Worm (Caenorhabditis elegans): ENCODE measurements around the gene nmgp-1.

The nmgp-1 gene

DNA sequence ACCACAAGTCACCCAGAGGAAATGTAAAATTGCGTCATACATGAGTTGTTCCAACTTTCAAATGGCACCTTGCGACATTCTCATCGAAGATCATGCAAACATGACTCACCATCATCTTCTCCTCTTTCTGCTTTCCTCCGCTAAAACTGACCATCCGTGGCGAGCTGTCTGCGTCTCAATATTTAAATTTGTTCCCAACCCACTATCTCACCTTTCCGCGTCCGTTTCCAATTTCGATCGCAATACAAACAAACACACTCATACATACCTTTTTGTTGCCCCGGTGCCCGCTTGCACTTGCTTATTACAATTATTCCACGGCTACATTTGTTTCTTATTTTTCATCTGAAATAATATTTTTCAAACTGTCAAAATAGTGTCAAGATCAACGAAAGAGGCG lies at the start of gene nmgp-1:
Gene nmgp-1 (plus strand): TSS at position 174 of the 400 bp plus-strand sequence.
- TF ChIP-seq unc-62 (GFP tag; optimal IDR thresholded peaks at IDR 0.05) = no peak

ce11 chrII:6219346-6219745 lies 41.3 kb upstream of the nmgp-1 start, which contains the start of gene mks-2:
Gene mks-2, minus strand, starts transcription at chrII:6219446.
- TF ChIP-seq unc-62 (GFP tag; optimal IDR thresholded peaks at IDR 0.05) = no peak

DNA sequence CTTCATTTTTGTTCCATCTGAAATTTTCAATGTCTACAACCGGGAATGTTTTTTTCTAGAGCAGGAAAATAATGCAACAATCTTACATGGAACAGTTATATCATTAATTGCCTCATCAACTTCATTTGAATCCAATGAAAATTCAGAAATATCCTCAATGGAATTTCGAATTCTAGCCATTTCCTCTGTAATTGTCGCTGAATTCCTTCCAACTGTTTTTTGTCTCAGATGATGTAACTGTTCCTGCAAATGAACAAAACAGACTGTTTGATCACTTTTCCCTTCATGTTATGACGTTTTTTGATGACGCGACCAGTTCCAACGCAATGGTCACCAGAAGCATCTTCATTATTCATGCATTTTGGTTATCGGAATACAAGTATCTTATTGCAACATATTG lies 39.2 kb upstream of the nmgp-1 start:
- no peak for TF ChIP-seq unc-62 (GFP tag; optimal IDR thresholded peaks at IDR 0.05)

DNA sequence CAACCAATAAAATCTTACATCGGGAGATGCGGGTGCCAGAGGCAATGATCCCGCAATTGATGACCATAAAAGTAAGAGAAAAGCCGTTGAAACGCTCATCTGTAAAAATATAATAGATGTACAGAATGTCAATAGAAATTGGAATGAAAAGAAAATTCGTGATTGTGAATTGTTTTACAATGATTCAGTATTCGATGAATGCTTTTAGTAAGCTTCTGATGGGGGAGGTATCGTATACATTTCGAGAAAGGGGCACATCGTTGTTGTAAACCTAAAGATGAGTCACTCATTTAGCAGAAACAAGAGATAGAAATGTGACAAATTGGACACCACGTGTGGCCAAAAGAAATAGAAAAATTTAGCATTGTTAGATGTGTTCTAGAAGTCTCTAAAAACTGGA lies 38.1 kb upstream of the nmgp-1 start, which contains the start of gene C30B5.6:
Gene C30B5.6 (minus strand): TSS at position 101 of the 400 bp plus-strand sequence.
- TF ChIP-seq unc-62 (GFP tag; optimal IDR thresholded peaks at IDR 0.05) = no peak

- no peak for TF ChIP-seq unc-62 (GFP tag; optimal IDR thresholded peaks at IDR 0.05)
Measured at ce11 chrII:6223755-6224154, 36.9 kb upstream of the nmgp-1 start.

DNA sequence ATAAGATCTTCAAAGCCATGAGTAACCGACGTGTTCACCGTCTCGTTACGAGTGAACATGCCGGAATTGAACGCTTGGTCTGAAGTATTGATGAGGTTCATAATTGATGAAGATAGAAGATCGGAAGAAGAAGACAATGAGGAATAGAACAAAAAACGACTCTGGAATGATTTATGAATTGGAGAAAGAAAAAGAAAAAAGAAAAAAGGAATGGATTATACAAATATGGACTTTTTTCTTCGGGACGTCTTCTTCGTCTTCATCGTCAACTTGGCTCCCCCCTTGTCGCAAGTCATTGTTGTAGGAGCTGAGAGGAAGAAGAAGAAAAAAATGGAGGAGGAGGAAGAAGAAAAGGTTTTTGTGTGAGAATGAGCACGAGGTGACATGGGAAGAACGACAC lies 33.7 kb upstream of the nmgp-1 start, which contains the start of gene srsy-2:
Gene srsy-2 (minus strand): TSS at position 101 of the 400 bp plus-strand sequence.
- TF ChIP-seq unc-62 (GFP tag; optimal IDR thresholded peaks at IDR 0.05) = no peak

- no peak for TF ChIP-seq unc-62 (GFP tag; optimal IDR thresholded peaks at IDR 0.05)
Measured at ce11 chrII:6230116-6230515, 30.5 kb upstream of the nmgp-1 start.

DNA sequence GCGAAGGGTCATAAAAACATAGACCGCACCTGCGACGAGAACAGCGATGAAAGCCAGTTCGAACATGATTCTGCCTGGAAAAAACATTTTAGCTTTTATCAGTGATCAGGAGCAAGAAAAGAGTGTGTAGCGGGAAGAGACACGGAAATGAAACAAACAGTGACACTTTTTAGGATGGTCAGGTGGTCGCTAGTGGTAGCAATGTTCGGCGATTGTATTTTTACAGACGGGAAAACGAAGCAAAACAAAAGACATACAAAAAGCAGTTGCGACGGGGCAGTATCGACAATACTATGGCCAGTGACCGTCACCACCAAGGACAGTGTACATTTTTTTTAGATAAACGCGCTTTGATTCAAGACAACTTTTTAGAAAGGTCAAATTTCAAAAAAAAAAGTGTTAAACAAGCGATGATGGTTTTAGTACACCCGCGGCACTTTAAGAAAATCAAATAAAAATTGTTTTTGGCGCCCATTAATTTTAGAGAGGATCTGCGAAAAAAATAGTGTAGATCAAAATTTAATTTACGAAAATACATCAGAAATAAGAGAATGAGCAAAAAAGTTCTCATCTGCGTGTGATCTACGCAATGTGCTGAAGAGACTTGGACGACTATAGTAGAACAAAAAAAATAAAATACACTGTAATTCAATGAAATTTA lies 25.1 kb upstream of the nmgp-1 start, which contains the start of gene T24H7.9:
Gene T24H7.9 (minus strand): TSS at position 74 of the 661 bp plus-strand sequence.
- TF ChIP-seq unc-62 (GFP tag; optimal IDR thresholded peaks at IDR 0.05) = no peak

DNA sequence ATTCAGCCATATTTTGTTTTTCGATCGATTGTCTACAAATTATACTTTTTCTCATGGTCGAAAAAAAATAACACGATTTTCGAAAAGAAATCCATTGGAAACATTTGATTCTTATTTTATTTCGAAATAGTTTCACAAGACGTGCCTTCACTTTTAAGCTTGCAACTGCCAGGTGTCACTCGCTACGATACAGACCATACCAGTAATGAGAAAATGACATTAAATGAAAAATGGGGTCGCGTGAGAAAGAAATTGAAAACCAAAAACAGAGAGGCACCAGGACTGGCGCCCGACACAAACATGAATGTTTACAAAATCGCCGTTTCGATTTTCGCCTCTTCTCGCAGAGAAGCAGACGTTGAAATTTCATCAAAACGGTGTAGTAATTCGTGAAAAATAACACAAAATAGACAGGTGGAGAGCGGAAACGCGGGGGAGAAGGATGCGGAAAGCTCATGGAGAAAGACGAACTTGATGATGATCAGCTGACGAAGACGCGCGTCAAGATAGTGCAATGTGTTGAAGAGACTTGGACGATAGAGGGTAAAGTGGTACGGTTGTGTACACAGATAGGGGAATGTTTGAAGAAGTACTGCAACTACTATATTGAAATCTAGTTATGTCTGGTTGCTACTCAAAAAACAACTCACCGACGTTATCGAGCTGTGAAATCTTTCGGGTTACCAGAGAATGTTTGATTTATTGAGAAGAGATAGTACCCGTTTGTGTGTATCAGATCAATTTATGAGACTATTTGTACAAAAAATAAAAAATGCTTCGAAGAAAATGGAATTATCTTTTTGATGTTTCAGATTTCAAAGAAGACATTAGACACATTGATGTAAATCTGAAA lies 24.3 kb upstream of the nmgp-1 start:
- no peak for TF ChIP-seq unc-62 (GFP tag; optimal IDR thresholded peaks at IDR 0.05)

DNA sequence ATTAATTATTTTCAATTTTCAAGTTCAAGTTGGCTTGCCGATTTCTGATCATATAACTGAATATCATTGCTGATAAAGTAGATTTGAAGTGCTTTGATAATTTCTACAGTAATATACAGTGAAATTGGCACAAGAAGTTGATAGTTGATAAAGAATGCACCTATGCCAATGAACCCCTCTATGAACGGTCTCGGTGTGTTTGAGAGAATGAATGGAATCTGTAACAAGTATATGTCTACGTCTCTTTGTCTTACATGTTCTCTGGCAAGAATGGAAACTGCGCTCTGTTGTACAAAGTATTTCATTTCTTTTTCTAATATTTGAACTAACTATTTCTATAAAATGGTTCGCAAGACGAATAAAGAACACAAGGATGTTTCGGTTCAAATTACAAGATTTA lies 18.9 kb upstream of the nmgp-1 start, which contains the start of gene T24H7.8:
Gene T24H7.8 (plus strand): TSS at position 301 of the 400 bp plus-strand sequence.
- no peak for TF ChIP-seq unc-62 (GFP tag; optimal IDR thresholded peaks at IDR 0.05)

DNA sequence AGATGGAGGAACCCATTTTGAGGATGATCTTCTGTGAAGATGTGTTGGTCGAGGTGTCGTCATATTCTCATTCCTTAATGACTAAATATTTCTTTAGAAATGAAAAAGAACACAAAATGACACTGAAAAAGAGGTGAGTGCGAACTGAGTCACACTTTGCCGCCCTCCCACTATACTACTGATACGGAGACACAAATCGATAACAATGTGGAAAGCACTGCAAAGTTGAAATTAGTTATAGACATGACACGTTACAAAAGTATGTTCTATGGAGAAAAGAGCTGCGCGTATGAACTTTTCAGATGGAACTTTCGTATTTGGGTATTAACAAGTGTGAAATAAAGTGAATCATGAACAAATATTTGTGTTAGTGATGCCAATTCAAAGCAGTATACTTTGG lies 16.5 kb upstream of the nmgp-1 start, which contains the start of gene tat-4:
Gene tat-4 (minus strand): TSS at position 117 of the 400 bp plus-strand sequence.
- TF ChIP-seq unc-62 (GFP tag; optimal IDR thresholded peaks at IDR 0.05) = no peak

DNA sequence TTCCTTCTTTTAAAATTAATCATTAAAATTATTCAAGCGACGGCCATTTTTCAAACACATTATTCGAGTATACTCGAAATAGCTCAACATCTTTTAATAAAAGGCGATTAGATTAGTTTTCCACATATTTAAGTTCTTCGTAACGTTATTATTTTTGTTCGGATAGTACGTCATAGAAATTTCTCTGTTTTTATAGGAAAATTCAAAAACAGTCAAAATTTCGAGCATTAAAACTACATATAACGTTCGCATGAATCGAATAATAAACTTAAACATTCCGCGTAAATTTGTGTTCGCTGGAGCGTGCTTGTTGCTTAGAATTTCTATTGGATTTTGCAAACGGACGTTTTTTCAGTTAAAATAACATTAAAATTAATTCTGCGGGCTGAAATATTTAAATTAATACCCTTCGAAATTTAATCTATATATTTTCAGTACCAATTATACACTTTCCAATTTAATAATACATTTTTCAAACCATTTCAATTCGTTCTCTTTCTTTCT lies 15.4 kb upstream of the nmgp-1 start, which contains the start of gene blos-4:
Gene blos-4 (plus strand): TSS at position 51 of the 504 bp plus-strand sequence.
- TF ChIP-seq unc-62 (GFP tag; optimal IDR thresholded peaks at IDR 0.05) = no peak

- TF ChIP-seq unc-62 (GFP tag; optimal IDR thresholded peaks at IDR 0.05) = no peak
Measured at ce11 chrII:6246054-6246453, 14.6 kb upstream of the nmgp-1 start, which contains the start of gene lelo-1. Gene lelo-1, plus strand, starts transcription at chrII:6246354.

- no peak for TF ChIP-seq unc-62 (GFP tag; optimal IDR thresholded peaks at IDR 0.05)
Measured at ce11 chrII:6247011-6247410, 13.6 kb upstream of the nmgp-1 start, which contains the start of gene T24H7.2. Gene T24H7.2, plus strand, starts transcription at chrII:6247311.

DNA sequence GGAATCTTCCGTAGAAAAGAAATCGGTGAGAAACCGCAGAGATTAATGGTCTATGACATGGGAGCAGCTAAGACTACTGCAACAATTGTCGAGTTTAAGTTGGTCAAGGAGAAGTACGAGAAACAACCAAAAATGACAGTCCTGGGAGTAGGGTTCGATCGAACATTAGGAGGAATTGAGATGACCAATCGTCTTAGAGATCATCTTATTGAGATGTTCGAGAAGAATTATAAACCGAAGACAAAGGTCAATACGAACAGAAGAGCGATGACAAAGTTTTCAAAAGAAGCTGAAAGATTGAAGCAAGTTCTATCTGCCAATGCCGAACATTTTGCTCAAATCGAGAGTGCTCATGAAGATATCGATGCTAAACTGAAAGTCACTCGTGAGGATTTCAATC lies 12.6 kb upstream of the nmgp-1 start:
- TF ChIP-seq unc-62 (GFP tag; optimal IDR thresholded peaks at IDR 0.05) = no peak

ce11 chrII:6248503-6248902 lies 12.2 kb upstream of the nmgp-1 start:
- no peak for TF ChIP-seq unc-62 (GFP tag; optimal IDR thresholded peaks at IDR 0.05)

Data from whole organism, dauer.